Worm (Caenorhabditis elegans) whole organism, L3 larva: ENCODE results near the gene F19G12.4.

Experiments used
- ZK546.5 ChIP-seq: sonication (generic microtip); optimal IDR thresholded peaks from 2 replicates; lab custom pipeline; 2017; ENCODE audit warnings: missing biosample characterization, missing genetic modification characterization
- ama-1 ChIP-seq: fragments of 150-350 bp; optimal IDR thresholded peaks from 2 replicates; lab custom pipeline; 2018
- ceh-82 ChIP-seq: fragments of 150-350 bp; optimal IDR thresholded peaks from 2 replicates; lab custom pipeline; 2014; ENCODE audit warnings: missing biosample characterization, missing genetic modification characterization
- egl-27 ChIP-seq: sonication (generic microtip); optimal IDR thresholded peaks from 4 replicates; lab custom pipeline; 2017; ENCODE audit warnings: missing biosample characterization, missing genetic modification reagents, missing genetic modification characterization
- elt-1 ChIP-seq: fragments of 150-350 bp; optimal IDR thresholded peaks from 2 replicates; lab custom pipeline; 2014; ENCODE audit warnings: missing biosample characterization, missing genetic modification characterization
- elt-2 ChIP-seq: sonication (generic microtip); optimal IDR thresholded peaks from 2 replicates; lab custom pipeline; 2016; ENCODE audit warnings: missing genetic modification reagents, mild to moderate bottlenecking, missing genetic modification characterization, missing compliant biosample characterization
- fos-1 ChIP-seq: fragments of 150-350 bp; optimal IDR thresholded peaks from 2 replicates; lab custom pipeline; 2014; ENCODE audit warnings: missing biosample characterization, missing genetic modification characterization
- nfya-1 ChIP-seq: sonication (generic microtip); optimal IDR thresholded peaks from 2 replicates; lab custom pipeline; 2017; ENCODE audit warnings: missing genetic modification characterization, mild to moderate bottlenecking, missing compliant biosample characterization, antibody characterized with exemption, moderate library complexity; ENCODE audit not compliant: insufficient read depth
- nhr-25 ChIP-seq: sonication (generic microtip); optimal IDR thresholded peaks from 2 replicates; lab custom pipeline; 2017; ENCODE audit warnings: missing biosample characterization, missing genetic modification characterization
- nhr-77 ChIP-seq: fragments of 150-350 bp; optimal IDR thresholded peaks from 2 replicates; lab custom pipeline; 2014; ENCODE audit warnings: missing biosample characterization, missing genetic modification characterization
- pha-4 ChIP-seq: fragments of 150-350 bp; optimal IDR thresholded peaks from 2 replicates; lab custom pipeline; 2014; ENCODE audit warnings: missing biosample characterization, missing genetic modification reagents, missing genetic modification characterization
- pqm-1 ChIP-seq: fragments of 150-350 bp; optimal IDR thresholded peaks from 2 replicates; lab custom pipeline; 2017; ENCODE audit warnings: missing biosample characterization, missing genetic modification characterization, inconsistent platforms
- tbx-2 ChIP-seq: sonication (generic microtip); optimal IDR thresholded peaks from 2 replicates; lab custom pipeline; 2016; ENCODE audit warnings: mild to moderate bottlenecking, missing genetic modification characterization, missing compliant biosample characterization
- ztf-4 ChIP-seq: fragments of 150-350 bp; optimal IDR thresholded peaks from 2 replicates; lab custom pipeline; 2014; ENCODE audit warnings: missing biosample characterization, missing genetic modification characterization

DNA sequence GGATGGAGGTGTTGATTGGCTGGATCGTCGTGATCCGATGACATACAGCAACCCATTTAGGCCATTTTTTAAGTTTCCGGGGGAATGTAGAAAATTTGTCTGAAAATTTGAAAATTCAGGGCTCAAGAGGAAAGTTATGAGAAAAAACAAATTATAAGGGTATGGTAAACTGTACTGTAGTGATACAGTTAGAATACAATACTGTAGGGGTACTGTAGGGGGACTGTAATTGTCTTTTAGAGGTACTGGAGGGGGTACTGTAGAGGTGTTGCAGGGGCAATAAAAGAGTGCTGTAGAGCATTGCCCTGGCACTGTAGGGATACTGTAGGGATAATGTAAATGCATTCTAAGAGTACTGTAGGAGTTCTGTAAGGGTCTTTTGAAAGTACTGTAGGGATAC is 47.6 kb downstream of the F19G12.4 start, which contains the start of gene D1005.6:
- TF ChIP-seq egl-27 (tag; lab: Kevin White, UChicago) (no peak), pha-4 (tag; lab: Kevin White, UChicago) (no peak), pqm-1 (tag; lab: Kevin White, UChicago) (no peak), tbx-2 (tag; lab: Kevin White, UChicago) (no peak), ama-1 (no peak), ZK546.5 (tag; lab: Kevin White, UChicago) (no peak), nhr-25 (no peak), elt-2 (tag; lab: Kevin White, UChicago) (no peak), elt-1 (tag; lab: Kevin White, UChicago) (no peak), ztf-4 (tag; lab: Kevin White, UChicago) (no peak), fos-1 (tag; lab: Kevin White, UChicago) (no peak), nhr-77 (no peak), nfya-1 (tag; lab: Kevin White, UChicago) (no peak), ceh-82 (tag; lab: Kevin White, UChicago) (no peak)
